Fruit fly (Drosophila melanogaster) whole organism, wandering third instar larva: ENCODE measurements around the gene CG33689.

Experiments used
- Abd-B ChIP-seq: fragments of >200 bp; optimal IDR thresholded peaks from 2 replicates; lab custom pipeline; 2017; ENCODE audit warnings: missing biosample characterization, missing genetic modification characterization
- CG32264 ChIP-seq: fragments of 200-800 bp; sonication (Bioruptor generic); optimal IDR thresholded peaks from 2 replicates; lab custom pipeline; 2016; ENCODE audit warnings: missing biosample characterization, missing genetic modification characterization
- CG9705 ChIP-seq: fragments of 200-800 bp; sonication (Bioruptor generic); optimal IDR thresholded peaks from 2 replicates; lab custom pipeline; 2018; ENCODE audit warnings: missing biosample characterization, mild to moderate bottlenecking, missing genetic modification characterization
- CrebA ChIP-seq: fragments of 200-800 bp; sonication (Bioruptor generic); optimal IDR thresholded peaks from 2 replicates; lab custom pipeline; 2016; ENCODE audit warnings: missing biosample characterization, mild to moderate bottlenecking, missing genetic modification characterization, borderline replicate concordance
- Dfd ChIP-seq: fragments of >200 bp; optimal IDR thresholded peaks from 2 replicates; lab custom pipeline; 2017; ENCODE audit warnings: missing biosample characterization, missing genetic modification characterization
- Dif ChIP-seq: fragments of 200-275, 200-300 bp; sonication (Bioruptor generic); optimal IDR thresholded peaks from 2 replicates; lab custom pipeline; 2018; ENCODE audit warnings: missing biosample characterization, missing genetic modification characterization; ENCODE audit not compliant: partially characterized antibody
- GATAd ChIP-seq: sonication (Bioruptor generic); optimal IDR thresholded peaks from 2 replicates; lab custom pipeline; 2016; ENCODE audit warnings: missing biosample characterization, missing genetic modification characterization
- HLH106 ChIP-seq: fragments of 200-800 bp; optimal IDR thresholded peaks from 3 replicates; lab custom pipeline; 2019; ENCODE audit warnings: missing biosample characterization, mild to moderate bottlenecking, missing genetic modification characterization, moderate library complexity
- Hnf4 ChIP-seq: fragments of 200-800 bp; sonication (Bioruptor generic); optimal IDR thresholded peaks from 2 replicates; lab custom pipeline; 2016; ENCODE audit warnings: missing biosample characterization, mild to moderate bottlenecking, missing genetic modification characterization
- Hr78 ChIP-seq: fragments of >200 bp; optimal IDR thresholded peaks from 2 replicates; lab custom pipeline; 2017; ENCODE audit warnings: missing biosample characterization, missing genetic modification characterization
- Hr83 ChIP-seq: fragments of 200-300 bp; sonication (Bioruptor generic); optimal IDR thresholded peaks from 2 replicates; lab custom pipeline; 2016; ENCODE audit warnings: missing biosample characterization, mild to moderate bottlenecking, missing genetic modification characterization, moderate library complexity; ENCODE audit not compliant: poor library complexity, severe bottlenecking
- Jra ChIP-seq: sonication (Bioruptor generic); optimal IDR thresholded peaks from 2 replicates; lab custom pipeline; 2016; ENCODE audit warnings: missing biosample characterization, missing genetic modification characterization
- Mio ChIP-seq: sonication (Bioruptor generic); optimal IDR thresholded peaks from 2 replicates; lab custom pipeline; 2016; ENCODE audit warnings: missing biosample characterization, missing genetic modification characterization
- Myc ChIP-seq: fragments of >200 bp; optimal IDR thresholded peaks from 2 replicates; lab custom pipeline; 2017
- N ChIP-seq: fragments of >200 bp; optimal IDR thresholded peaks from 2 replicates; lab custom pipeline; 2018; ENCODE audit warnings: missing biosample characterization, missing external identifiers, missing genetic modification characterization
- OdsH ChIP-seq: fragments of 200-800 bp; sonication (Bioruptor generic); optimal IDR thresholded peaks from 2 replicates; lab custom pipeline; 2016; ENCODE audit warnings: missing biosample characterization, mild to moderate bottlenecking, missing genetic modification characterization
- Rel ChIP-seq, 2 experiments: fragments of 200-800 bp; sonication (Bioruptor generic) in 1 of 2; optimal IDR thresholded peaks; 2 replicates in 1 of 2; 3 replicates in 1 of 2; lab custom pipeline; 2016 to 2019; ENCODE audit warnings: mild to moderate bottlenecking in 2 of 2, missing biosample characterization in 2 of 2, missing genetic modification characterization in 2 of 2, moderate library complexity in 1 of 2
- Sp1 ChIP-seq: fragments of 200-800 bp; sonication (Bioruptor generic); optimal IDR thresholded peaks from 3 replicates; lab custom pipeline; 2019; ENCODE audit warnings: missing biosample characterization, mild to moderate bottlenecking, missing genetic modification characterization, moderate library complexity
- Vsx2 ChIP-seq: fragments of 200-300, 225-300 bp; sonication (Bioruptor generic); optimal IDR thresholded peaks from 2 replicates; lab custom pipeline; 2018; ENCODE audit warnings: missing biosample characterization, missing genetic modification characterization; ENCODE audit not compliant: partially characterized antibody
- br ChIP-seq: fragments of 200-800 bp; sonication (Bioruptor generic); optimal IDR thresholded peaks from 2 replicates; lab custom pipeline; 2016; ENCODE audit warnings: missing biosample characterization, missing genetic modification characterization
- brk ChIP-seq: fragments of 200-800 bp; sonication (Bioruptor generic); optimal IDR thresholded peaks from 2 replicates; lab custom pipeline; 2016; ENCODE audit warnings: missing biosample characterization, mild to moderate bottlenecking, missing genetic modification characterization
- dl ChIP-seq, 2 experiments: fragments of 175-275, 200-275 bp in 1 of 2; fragments of 200-275 bp in 1 of 2; sonication (Bioruptor generic); optimal IDR thresholded peaks; lab custom pipeline; 2018; ENCODE audit warnings: mild to moderate bottlenecking in 2 of 2, missing biosample characterization in 2 of 2, missing genetic modification characterization in 2 of 2, moderate library complexity in 2 of 2; ENCODE audit not compliant: partially characterized antibody in 2 of 2, insufficient read depth in 1 of 2
- dmrt93B ChIP-seq: fragments of 200-800 bp; sonication (Bioruptor generic); optimal IDR thresholded peaks from 2 replicates; lab custom pipeline; 2018; ENCODE audit warnings: missing biosample characterization, mild to moderate bottlenecking, missing genetic modification characterization
- dsf ChIP-seq: sonication (Bioruptor generic); optimal IDR thresholded peaks from 2 replicates; lab custom pipeline; 2016; ENCODE audit warnings: missing biosample characterization, missing genetic modification characterization, borderline replicate concordance
- ey ChIP-seq: fragments of 200-800 bp; sonication (Bioruptor generic); optimal IDR thresholded peaks from 2 replicates; lab custom pipeline; 2016; ENCODE audit warnings: missing biosample characterization, missing genetic modification characterization
- foxo ChIP-seq, 2 experiments: fragments of 200-800 bp; sonication (Bioruptor generic); optimal IDR thresholded peaks; 2 replicates in 1 of 2; 3 replicates in 1 of 2; lab custom pipeline; 2016 to 2017; ENCODE audit warnings: missing biosample characterization in 2 of 2, missing genetic modification characterization in 2 of 2
- fru ChIP-seq: fragments of 200-800 bp; sonication (Bioruptor generic); optimal IDR thresholded peaks from 3 replicates; lab custom pipeline; 2016; ENCODE audit warnings: missing biosample characterization, mild to moderate bottlenecking, missing genetic modification characterization
- h ChIP-seq: fragments of 200-800 bp; sonication (Bioruptor generic); optimal IDR thresholded peaks from 3 replicates; lab custom pipeline; 2016; ENCODE audit warnings: missing biosample characterization, mild to moderate bottlenecking, missing genetic modification characterization
- jim ChIP-seq: fragments of 175-275, 200-325 bp; sonication (Bioruptor generic); optimal IDR thresholded peaks from 2 replicates; lab custom pipeline; 2016; ENCODE audit warnings: missing biosample characterization, mild to moderate bottlenecking, missing genetic modification characterization
- lola ChIP-seq: fragments of >200 bp; optimal IDR thresholded peaks from 2 replicates; lab custom pipeline; 2017; ENCODE audit warnings: missing biosample characterization, missing genetic modification characterization
- pan ChIP-seq: fragments of >200 bp; optimal IDR thresholded peaks from 2 replicates; lab custom pipeline; 2017
- psq ChIP-seq: fragments of 200-800 bp; sonication (Bioruptor generic); optimal IDR thresholded peaks from 3 replicates; lab custom pipeline; 2017; ENCODE audit warnings: missing biosample characterization, mild to moderate bottlenecking, missing genetic modification characterization, moderate library complexity
- rgr ChIP-seq: fragments of 200-800 bp; sonication (Bioruptor generic); optimal IDR thresholded peaks from 3 replicates; lab custom pipeline; 2016; ENCODE audit warnings: missing biosample characterization, mild to moderate bottlenecking, missing genetic modification characterization
- sage ChIP-seq: fragments of 200-800 bp; sonication (Bioruptor generic); optimal IDR thresholded peaks from 2 replicates; lab custom pipeline; 2016; ENCODE audit warnings: missing biosample characterization, mild to moderate bottlenecking, missing genetic modification characterization
- sv ChIP-seq: fragments of 200-800 bp; sonication (Bioruptor generic); optimal IDR thresholded peaks from 3 replicates; lab custom pipeline; 2016; ENCODE audit warnings: missing biosample characterization, missing genetic modification characterization
- tai ChIP-seq: sonication (Bioruptor generic); optimal IDR thresholded peaks from 2 replicates; lab custom pipeline; 2016; ENCODE audit warnings: missing biosample characterization, missing genetic modification characterization
- usp ChIP-seq: fragments of >200 bp; optimal IDR thresholded peaks from 2 replicates; lab custom pipeline; 2017; ENCODE audit warnings: missing biosample characterization, missing genetic modification characterization
- woc ChIP-seq: sonication (Bioruptor generic); optimal IDR thresholded peaks from 2 replicates; lab custom pipeline; 2016; ENCODE audit warnings: missing biosample characterization, mild to moderate bottlenecking, missing genetic modification characterization

Gene CG33689

DNA sequence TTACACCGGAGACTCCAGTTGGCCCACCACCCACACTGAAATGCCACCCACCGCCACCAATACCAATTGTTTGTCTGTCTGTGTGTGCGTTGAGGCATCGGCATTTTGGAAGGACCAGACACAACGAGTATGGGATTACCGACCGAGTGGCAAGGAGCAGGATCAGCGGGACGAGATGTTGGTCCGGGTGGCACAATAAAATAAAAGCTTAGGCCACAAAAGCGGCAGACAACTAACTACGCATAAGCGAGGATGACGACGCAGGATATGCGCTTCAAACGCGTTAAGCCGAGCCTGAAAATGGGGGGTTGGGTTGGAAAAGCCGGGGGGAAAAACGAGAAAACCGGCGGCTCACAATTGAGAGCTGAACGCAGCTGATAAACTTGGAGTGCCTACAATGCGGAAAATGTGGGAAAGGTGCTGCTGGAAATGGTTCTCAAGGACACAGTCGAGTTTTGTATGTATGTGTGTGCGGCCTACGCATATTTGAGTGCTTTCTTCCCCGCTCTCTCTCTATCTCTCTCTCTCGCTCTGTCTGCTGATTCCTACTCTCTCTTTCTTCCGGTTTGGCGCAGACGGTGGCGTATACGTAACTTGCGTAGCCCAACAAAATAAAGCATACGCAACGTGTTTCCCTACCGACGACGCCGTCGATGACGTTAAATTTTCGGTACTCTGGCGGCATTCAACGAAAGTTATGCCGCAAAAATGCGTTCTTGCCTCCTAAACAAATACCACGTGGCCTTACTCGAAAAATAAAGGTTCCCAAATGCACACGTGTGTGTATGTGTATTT is 7.3 kb upstream of the CG33689 start:
- TF ChIP-seq sv (GFP tag; lab: Kevin White, UChicago) (no peak), HLH106 (tag; lab: Kevin White, UChicago) (peak; percentile 5)

DNA sequence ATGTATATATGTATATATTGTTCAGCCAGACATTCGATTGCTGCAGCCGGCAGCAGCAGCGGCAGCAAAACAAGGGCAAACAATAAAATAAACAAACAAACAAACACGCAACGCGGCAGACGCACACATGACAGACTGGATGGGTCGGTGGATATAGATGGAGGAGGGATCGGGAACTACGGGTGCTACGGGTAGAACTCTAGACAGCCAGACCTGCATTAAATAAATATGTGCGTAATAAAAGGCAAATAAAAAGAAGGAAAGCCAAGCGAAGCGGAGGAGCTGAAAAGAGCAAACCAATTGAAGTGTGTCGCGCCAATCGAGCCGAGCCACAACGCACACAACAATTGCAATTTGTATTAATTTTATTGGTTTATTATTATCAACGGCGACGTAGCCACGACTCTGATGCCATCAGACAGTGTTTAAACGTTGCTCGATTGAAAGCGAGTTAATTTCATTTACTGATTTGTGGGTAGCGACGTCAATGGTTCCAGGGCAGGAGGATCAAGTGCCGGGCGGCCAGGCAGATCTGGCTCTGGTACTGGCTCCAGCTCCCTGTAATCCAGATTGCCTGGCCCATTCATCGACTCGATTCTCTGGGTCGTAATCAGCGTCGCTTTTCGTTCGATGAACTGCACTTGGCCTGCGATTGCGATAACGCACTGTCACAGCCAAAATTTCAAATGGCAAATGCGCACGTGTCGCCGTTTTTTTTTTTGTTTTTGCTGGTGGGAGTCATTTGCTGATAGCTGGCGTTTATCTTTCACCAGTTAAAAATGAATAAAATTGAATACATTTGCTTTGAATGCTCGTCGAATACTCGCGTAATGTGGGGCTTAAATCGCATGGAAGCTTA is 5.9 kb upstream of the CG33689 start:
- TF ChIP-seq h (GFP tag; lab: Kevin White, UChicago), result peak; percentile 84
- peak; percentile 60 for TF ChIP-seq woc (GFP tag; lab: Kevin White, UChicago)
- TF ChIP-seq foxo (GFP tag; optimal IDR thresholded peaks at IDR 0.05; lab: Kevin White, UChicago), result peak in 1 of 2 experiments; percentile 58
- peak; percentile 56 for TF ChIP-seq Hnf4 (GFP tag; lab: Kevin White, UChicago)
- peak; percentile 48 for TF ChIP-seq dmrt93B (GFP tag; lab: Kevin White, UChicago)
- TF ChIP-seq psq (GFP tag; lab: Kevin White, UChicago), result peak; percentile 79
- peak; percentile 43 for TF ChIP-seq dsf (GFP tag; lab: Kevin White, UChicago)
- peak; percentile 42 for TF ChIP-seq HLH106 (tag; lab: Kevin White, UChicago)
- TF ChIP-seq sage (GFP tag; lab: Kevin White, UChicago), result peak; percentile 33
- TF ChIP-seq CG32264, result peak; percentile 42
- no peak for TF ChIP-seq Dfd (GFP tag; lab: Kevin White, UChicago)
- TF ChIP-seq N (GFP tag; lab: Kevin White, UChicago), result no peak
- peak; percentile 69 for TF ChIP-seq Sp1 (GFP tag; lab: Kevin White, UChicago)
- no peak for TF ChIP-seq Myc
- TF ChIP-seq OdsH (GFP tag; lab: Kevin White, UChicago), result peak; percentile 81
- no peak for TF ChIP-seq sv (GFP tag; lab: Kevin White, UChicago)
- peak; percentile 81 for TF ChIP-seq rgr (GFP tag; lab: Kevin White, UChicago)
- TF ChIP-seq usp (GFP tag; lab: Kevin White, UChicago), result no peak
- TF ChIP-seq GATAd, result no peak
- peak; percentile 4 for TF ChIP-seq brk (GFP tag; lab: Kevin White, UChicago)
- TF ChIP-seq Abd-B, result no peak
- TF ChIP-seq Rel (GFP tag; optimal IDR thresholded peaks at IDR 0.05; lab: Kevin White, UChicago), result no peak
- TF ChIP-seq Rel (tag; optimal IDR thresholded peaks at IDR 0.05; lab: Kevin White, UChicago), result peak; percentile 23
- TF ChIP-seq br (GFP tag; lab: Kevin White, UChicago), result peak; percentile 68
- TF ChIP-seq dl (GFP tag; optimal IDR thresholded peaks at IDR 0.05; lab: Kevin White, UChicago; ENCODE audit: insufficient read depth in 1 of 2, partially characterized antibody in 2 of 2), result no peak
- peak; percentile 20 for TF ChIP-seq Dif
- peak; percentile 62 for TF ChIP-seq CrebA (GFP tag; lab: Kevin White, UChicago)
- TF ChIP-seq pan (lab: Kevin White, UChicago), result no peak
- TF ChIP-seq jim (GFP tag; lab: Kevin White, UChicago), result peak; percentile 45
- no peak for TF ChIP-seq Hr78 (GFP tag; lab: Kevin White, UChicago)
- peak; percentile 45 for TF ChIP-seq Jra (GFP tag; lab: Kevin White, UChicago)
- TF ChIP-seq Vsx2 (GFP tag; lab: Kevin White, UChicago), result no peak
- TF ChIP-seq Mio (GFP tag; lab: Kevin White, UChicago), result peak; percentile 20
- TF ChIP-seq ey (GFP tag; lab: Kevin White, UChicago), result peak; percentile 42
- TF ChIP-seq Hr83, result peak; percentile 88
- no peak for TF ChIP-seq lola (GFP tag; lab: Kevin White, UChicago)
- peak; percentile 77 for TF ChIP-seq fru (GFP tag; lab: Kevin White, UChicago)
- peak; percentile 76 for TF ChIP-seq tai (GFP tag; lab: Kevin White, UChicago)
- peak; percentile 53 for TF ChIP-seq CG9705 (GFP tag; lab: Kevin White, UChicago)
